Fruit fly (Drosophila melanogaster): ENCODE results near the gene Acbp5.

Gene Acbp5

DNA sequence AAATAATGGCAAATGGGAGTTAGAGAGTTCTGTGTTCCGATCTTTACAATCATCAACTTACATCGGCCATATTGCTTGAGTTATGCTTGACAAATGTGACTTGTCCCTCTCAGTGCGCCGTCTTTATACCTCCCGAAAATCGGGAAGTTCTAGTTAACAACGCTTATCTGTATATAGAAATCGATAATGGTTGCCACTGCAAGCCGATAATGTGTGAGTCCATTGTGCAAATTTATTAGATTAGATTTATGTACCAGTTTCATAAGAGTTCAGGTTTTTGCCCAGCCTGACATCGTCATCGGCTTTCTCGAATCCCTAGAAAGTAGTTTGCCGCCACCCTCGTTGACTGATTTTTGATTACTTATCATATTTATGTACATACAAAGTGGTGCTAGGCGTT is at the start of gene Acbp5:
Gene Acbp5, minus strand, starts transcription at position 101 of the 400 bp plus-strand sequence.
- TF ChIP-seq CG17801 (GFP tag; optimal IDR thresholded peaks at IDR 0.05; ENCODE audit: partially characterized antibody) = no peak

DNA sequence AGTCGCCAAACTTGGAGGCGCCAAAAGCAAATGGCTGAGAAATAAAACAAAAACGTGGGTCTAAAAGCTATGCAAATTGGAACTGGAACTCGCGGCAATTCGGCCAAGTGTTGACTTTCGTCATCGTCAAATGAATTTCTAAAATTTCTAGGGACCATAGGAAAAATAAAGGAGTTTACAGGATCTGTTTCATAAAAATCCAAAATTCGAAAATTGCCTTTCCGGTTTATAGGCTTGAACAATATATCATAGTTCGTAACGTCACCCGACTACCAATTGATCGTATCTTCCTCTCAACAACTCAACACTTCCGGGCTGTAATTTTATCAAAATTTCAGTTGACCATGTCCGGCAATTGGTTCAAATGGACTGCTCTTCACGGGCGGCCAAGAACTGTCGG is 47.8 kb upstream of the Acbp5 start, which contains the start of gene CG32026:
Gene CG32026, plus strand, starts transcription at position 301 of the 400 bp plus-strand sequence.
- no peak for TF ChIP-seq CG17801 (GFP tag; optimal IDR thresholded peaks at IDR 0.05; ENCODE audit: partially characterized antibody)

DNA sequence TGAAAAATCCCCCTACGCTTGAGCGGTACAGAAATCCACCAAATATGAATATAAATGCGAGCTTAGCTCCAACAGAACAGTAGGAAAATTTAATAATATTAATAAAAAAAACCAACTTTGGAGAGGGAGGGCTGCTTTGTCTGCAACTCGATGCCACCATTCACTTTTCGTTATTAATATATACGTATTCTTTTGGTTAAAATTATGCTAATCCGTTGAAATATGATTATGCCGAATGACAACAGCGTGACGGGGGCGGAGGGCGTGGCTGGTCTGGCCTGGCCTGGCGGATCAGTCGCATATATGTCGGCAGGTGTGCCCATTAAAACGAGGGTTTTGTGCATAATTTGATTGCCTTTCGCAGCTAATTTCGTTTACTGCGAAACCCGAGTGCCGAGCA is 47.1 kb upstream of the Acbp5 start:
- TF ChIP-seq CG17801 (GFP tag; optimal IDR thresholded peaks at IDR 0.05; ENCODE audit: partially characterized antibody) = no peak

DNA sequence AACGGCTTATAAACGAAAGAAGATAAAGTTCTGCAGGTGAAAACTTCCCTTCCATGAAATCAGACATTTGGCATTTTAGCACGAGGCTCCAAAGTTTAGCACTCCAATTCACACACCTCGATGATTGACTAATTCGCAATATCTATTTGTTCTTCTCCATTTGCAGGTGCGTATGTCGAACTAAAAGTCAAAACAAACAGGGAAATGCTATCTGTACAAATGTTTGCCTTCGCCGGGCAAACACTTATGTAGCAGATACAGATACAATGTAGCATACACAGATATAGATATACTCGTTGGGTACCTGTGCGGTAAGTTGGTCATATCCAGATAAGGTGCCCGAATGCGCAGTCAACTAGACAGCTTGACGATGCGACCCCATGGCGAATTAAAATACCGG is 46.5 kb upstream of the Acbp5 start:
- no peak for TF ChIP-seq CG17801 (GFP tag; optimal IDR thresholded peaks at IDR 0.05; ENCODE audit: partially characterized antibody)

DNA sequence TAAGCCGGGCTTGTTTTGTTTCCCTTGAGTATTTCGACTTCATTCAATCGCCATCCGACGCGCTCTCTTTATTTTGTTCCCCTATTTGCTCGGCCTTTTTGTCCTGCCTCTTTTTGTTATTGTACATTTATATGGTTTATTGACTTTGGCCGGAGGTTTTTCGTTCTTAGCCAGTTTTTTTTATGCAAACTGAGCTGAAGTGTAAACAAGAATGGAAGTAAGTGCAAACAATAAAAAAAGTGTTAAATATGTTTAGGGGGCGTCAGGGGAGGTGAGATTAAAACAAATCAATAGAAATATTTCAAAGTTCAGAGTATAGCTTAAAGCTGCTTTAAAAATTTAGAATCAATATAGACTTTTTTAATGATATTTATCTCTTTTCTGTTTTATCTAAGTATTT is 46.1 kb upstream of the Acbp5 start:
- no peak for TF ChIP-seq CG17801 (GFP tag; optimal IDR thresholded peaks at IDR 0.05; ENCODE audit: partially characterized antibody)

DNA sequence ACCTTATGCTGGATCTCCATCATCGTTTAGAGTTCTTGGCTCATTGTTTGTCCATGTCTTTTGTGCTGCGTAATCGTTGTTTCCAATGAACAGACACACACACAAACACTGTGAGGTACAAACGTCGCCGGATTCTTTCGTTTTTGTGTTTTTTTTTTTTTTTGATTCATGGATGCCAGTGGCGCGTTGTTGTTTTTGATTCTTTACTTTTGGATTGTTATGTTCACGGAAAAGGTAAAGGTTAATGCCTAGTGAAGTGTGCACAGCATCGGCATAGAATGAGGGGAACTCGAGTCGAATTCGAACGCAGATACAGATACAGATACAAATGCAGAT is 45.1 kb upstream of the Acbp5 start:
- TF ChIP-seq CG17801 (GFP tag; optimal IDR thresholded peaks at IDR 0.05; ENCODE audit: partially characterized antibody) = no peak

DNA sequence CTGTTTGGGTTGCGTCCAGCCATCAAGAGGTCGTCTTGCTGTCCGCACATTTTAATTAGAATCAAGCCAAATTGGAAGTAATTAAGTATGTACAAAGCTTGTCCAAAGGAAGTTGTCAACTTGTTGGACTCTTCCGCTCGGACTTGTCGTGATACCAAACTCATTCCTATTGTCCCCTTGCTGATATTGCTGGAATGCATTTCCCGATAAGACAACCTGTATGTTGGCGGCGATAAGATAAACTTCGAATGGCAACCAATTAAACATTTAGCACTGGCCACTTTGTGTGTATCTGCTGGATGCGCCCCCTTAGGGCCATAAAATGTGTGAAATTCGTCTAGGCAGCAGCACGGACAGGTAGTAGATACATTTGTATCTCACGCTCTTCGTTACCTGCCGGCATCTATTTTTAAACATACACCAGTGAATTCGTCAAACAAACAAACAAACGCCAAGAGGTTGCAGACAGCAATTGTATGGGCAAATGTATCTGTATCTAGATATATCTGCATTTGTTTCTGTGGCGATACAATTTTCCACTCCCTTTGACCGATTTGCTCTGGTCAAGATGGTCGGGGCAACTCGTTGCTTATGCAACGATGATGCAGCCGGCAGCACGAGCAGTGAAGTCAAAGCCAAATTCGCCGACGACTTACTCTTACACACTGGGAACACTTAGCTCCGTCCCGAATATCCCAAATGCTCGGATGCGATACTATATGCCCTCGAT is 44.6 kb upstream of the Acbp5 start:
- TF ChIP-seq CG17801 (GFP tag; optimal IDR thresholded peaks at IDR 0.05; ENCODE audit: partially characterized antibody) = no peak

DNA sequence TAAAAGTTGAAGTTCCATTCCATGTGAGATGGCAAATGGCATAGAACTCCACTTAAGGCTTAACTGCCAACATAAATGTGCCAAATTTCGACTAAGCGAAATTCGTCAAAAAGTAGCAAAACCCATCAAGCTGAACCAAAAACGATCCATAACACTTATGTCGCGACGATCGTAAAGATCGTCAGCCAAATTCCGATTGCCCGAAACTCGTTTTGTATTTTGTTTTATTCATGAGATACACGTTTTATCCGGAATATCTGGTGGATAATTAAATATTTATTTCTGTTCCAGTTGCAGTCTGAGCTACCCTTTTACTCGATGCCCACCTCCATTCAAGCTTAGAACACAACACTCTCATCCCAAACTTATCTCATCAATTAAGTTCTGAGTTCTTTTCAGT is 42.6 kb upstream of the Acbp5 start:
- no peak for TF ChIP-seq CG17801 (GFP tag; optimal IDR thresholded peaks at IDR 0.05; ENCODE audit: partially characterized antibody)

DNA sequence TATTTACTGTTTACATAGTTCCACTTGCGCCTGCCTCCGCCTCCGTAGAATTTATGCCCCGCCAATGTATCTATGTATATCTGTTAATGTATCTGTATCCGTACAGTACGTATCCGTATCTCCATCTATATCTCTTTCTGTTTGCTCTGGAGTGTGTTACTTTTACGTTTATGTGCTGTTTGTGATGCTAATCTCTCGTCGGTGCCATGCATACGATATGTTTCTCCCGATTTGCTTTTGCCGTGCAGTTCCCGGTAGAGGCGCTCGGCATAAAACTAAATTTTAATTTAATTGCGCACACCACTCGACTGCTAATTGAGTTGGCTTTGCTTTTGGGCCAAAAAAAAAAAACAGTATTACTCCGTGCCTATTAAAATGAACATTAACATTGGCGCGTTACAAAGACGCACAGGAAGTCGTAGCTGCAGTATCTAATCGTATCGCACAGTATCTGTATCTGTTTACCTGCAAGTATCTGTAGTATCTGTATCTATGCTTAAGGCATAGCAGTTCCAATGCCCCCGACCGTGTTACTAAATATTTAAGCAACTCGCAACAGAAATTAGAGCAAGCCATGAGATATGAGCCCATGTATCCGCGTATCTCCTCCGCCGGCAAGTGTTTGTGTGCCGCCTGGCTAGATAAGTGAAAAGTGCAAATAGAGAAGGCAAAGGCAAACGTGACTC is 41.8 kb upstream of the Acbp5 start:
- TF ChIP-seq CG17801 (GFP tag; optimal IDR thresholded peaks at IDR 0.05; ENCODE audit: partially characterized antibody) = no peak

DNA sequence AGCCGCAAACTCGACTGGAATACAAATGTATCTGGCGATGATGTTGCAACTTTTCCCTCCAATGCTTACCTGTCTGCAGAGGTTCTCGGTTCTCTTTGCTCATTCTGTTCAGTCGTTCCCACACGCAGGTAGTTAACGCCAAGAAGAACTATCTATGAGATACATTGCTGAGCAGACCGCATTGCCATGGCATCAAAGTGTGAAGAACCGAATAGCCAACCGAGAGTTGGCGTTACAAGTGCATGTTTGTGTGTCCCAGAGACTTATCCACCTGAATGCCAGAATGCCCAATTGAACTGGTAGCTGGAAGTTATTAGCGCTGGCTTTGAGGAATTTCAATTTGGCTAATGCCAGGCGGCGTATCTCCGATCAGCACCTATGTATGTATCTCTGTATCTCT is 41.2 kb upstream of the Acbp5 start:
- no peak for TF ChIP-seq CG17801 (GFP tag; optimal IDR thresholded peaks at IDR 0.05; ENCODE audit: partially characterized antibody)

DNA sequence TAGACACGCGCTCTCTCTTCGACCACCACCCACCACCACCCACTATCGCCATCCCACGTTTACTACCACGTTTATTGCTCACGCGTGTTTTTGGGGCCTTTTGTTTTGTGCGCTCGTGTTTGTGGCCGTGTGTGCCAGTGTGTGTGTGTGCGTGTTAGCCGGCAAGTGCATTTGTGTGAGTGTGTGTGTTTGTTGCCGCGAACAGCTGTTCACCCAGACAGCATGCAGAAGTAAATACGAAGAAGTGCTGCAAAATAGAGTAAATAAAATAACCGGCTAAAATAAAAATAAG is 39.5 kb upstream of the Acbp5 start:
- no peak for TF ChIP-seq CG17801 (GFP tag; optimal IDR thresholded peaks at IDR 0.05; ENCODE audit: partially characterized antibody)

DNA sequence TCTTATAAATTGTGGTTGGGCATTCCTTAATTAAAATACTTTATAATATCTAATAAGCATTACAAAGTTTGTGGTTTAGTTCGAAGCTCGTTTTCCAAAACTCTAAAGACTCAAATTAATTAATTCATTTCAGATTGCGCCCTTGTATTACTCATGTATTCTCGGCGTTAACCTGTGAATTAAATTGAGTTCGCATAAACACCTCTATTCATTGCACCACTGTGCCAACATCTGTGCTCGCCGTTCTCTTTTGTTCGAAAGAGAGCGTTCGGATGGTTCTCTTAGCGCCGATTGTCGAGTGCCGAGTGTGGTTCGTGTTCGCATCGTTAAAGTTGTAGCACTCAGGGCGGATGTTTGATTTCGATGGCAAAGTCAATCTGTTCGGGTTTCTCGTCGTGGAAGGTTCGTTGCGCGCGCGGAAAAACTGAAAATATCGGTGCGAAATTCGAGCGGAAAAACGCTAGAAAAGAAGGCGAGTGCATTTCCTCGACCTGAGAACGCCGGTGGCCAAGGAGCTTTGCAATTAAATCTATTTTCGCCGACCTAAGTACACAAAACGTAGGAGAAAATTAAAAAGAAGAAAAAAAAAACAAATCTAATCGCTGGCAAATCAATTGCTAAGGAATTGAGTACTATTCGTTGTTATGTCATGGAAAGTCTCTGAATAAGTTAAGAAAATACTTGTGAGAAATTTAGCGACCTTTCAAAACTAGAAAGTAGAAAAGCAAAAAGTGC is 39.0 kb upstream of the Acbp5 start, which contains the start of gene dally:
Gene dally, plus strand, starts transcription at position 373 of the 735 bp plus-strand sequence.
- TF ChIP-seq CG17801 (GFP tag; optimal IDR thresholded peaks at IDR 0.05; ENCODE audit: partially characterized antibody) = peak; percentile 37

DNA sequence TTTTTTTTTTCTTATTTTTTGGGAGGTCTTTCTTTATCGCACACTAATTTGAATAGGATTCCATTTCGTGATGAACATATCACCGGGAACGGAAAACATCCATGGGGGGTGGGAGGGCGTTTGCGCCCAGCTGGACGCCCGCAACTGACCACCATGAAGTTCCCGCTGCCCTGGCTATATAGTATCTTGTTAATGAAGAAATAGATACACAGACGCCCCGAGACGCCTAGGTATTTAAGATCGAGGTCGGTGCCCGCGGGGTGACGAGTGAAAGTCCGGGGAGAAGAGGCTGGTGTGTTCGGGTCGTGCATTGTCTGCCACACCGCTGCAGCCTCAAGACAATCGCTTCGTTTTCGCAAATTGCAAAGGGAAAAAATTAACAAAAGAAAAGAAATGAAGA is 37.7 kb upstream of the Acbp5 start:
- no peak for TF ChIP-seq CG17801 (GFP tag; optimal IDR thresholded peaks at IDR 0.05; ENCODE audit: partially characterized antibody)

DNA sequence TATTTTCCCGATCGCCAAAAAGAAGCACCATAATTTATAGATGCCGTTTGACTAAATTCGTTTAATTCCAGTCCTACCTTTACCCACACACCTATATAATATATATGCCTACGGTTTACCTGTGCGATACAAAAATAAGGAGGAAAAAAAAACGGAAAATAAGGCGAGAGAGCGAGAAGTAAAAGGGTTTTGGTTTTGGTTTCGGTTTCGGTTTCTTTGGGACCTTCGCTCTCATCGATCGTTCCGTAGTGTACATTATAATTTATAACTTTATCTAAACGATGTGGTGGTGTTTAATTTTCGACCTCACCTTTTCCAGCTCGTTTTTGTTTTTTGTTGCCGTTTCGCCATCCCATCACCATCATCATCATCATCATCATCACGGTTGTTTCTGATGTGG is 37.2 kb upstream of the Acbp5 start:
- TF ChIP-seq CG17801 (GFP tag; optimal IDR thresholded peaks at IDR 0.05; ENCODE audit: partially characterized antibody) = no peak

DNA sequence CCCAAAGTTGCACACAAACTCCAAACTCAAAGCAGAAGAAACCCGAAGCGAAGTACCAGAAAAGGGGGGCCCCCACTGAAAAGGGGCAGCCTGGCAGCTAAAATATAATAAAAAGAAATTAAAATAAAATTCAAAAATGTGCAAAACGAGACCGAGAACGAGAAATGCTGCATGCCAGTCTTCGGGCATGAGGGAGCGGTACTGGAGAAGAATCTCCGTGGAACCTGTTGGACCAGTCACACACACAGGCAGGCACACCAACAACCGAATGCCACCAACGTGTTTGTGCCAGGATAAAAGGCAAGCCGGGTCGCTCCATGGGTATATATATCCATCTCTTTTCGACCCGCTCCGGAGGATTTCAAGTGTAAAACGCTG is 36.7 kb upstream of the Acbp5 start:
- TF ChIP-seq CG17801 (GFP tag; optimal IDR thresholded peaks at IDR 0.05; ENCODE audit: partially characterized antibody) = no peak

DNA sequence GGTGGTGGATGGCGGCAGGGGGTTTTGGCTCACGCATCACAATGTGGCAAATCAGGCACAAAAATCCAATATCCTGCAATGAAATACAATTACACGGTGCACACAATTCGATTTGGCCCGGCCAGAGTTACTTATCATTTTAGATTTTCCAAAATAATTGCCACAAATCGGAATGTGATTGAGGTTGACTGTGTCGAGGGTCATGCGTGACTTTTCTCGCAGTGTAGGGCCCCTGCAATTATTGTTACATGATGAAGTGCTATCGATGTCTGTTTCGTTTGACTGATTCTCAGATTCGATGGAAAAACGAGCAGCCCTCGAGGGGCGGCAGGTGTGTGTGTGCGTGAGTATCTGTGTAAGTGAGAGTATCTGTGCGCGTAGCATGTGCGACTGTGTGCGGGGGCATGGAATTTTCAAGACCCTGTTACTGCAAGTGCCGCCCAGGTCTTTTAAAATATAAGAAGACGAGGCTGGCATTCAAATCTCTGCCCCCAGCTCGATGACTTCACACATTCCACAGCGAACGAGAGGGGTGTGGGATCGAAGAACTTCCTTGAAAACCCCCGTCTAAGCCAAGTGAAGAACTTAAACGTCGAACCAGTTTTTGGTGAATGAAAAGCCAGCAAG is 36.2 kb upstream of the Acbp5 start:
- TF ChIP-seq CG17801 (GFP tag; optimal IDR thresholded peaks at IDR 0.05; ENCODE audit: partially characterized antibody) = no peak

Measured in ovary, adult (tissue).